Worm (Caenorhabditis elegans): Measurements from ENCODE around the gene srz-19.

ce11 chrIV:3902955-3903354 lies 16.7 kb upstream of the srz-19 start, which contains the start of gene F56D6.6:
- no peak for TF ChIP-seq unc-39 (tag; optimal IDR thresholded peaks at IDR 0.05)
- TF ChIP-seq snpc-1.2 (GFP tag; IDR thresholded peaks at IDR 0.05): no peak
- TF ChIP-seq nhr-77 (tag; optimal IDR thresholded peaks at IDR 0.05): no peak
- TF ChIP-seq mdt-29 (GFP tag; IDR thresholded peaks at IDR 0.05): no peak
- no peak for TF ChIP-seq zfp-3 (GFP tag; conservative IDR thresholded peaks at IDR 0.05)
- no peak for TF ChIP-seq daf-12 (tag; optimal IDR thresholded peaks at IDR 0.05)
- no peak for TF ChIP-seq ceh-82 (tag; optimal IDR thresholded peaks at IDR 0.05)
- TF ChIP-seq ama-1 (optimal IDR thresholded peaks at IDR 0.05): no peak
- TF ChIP-seq pqm-1 (tag; optimal IDR thresholded peaks at IDR 0.05): no peak
- no peak for TF ChIP-seq nhr-28 (tag; optimal IDR thresholded peaks at IDR 0.05)
- TF ChIP-seq lin-1 (GFP tag; IDR thresholded peaks at IDR 0.05): no peak
- TF ChIP-seq F44E2.7 (GFP tag; IDR thresholded peaks at IDR 0.05): no peak

Data from whole organism, L4 larva.